Worm (Caenorhabditis elegans): Measurements from ENCODE around the gene tyr-2.
A peak's percentile ranks its signal among the peaks of the same experiment; 100 is the strongest.

Gene tyr-2

DNA sequence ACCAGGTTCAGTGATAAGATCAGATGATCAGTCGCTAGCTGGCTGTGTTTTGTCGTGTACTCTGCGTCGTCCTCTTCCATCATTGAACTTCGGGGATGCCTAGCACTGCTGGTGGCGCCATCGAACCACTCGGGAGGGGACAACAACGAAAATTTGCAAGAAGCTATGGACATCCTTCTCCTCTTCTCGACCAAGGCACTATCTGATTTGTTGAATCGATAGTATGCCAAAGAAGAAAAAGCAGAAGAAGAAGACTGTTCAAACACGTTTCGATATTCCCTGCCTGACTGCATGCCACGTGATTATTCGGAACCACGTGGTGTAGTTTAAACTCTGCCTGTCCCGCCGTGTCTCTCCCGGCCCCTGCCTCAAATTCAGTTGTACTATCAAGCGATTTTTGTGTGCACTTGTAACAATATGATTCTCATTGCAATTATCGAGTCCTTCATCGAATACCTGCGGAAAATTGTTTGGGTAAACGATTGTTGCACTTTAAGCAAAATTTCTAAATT, 24.7 kb upstream of the tyr-2 start (continued):
- peak in 1 of 2 experiments; percentile 60 for TF ChIP-seq mdl-1 (tag; optimal IDR thresholded peaks at IDR 0.05)
- TF ChIP-seq zip-4 (GFP tag; optimal IDR thresholded peaks at IDR 0.05): no peak
- TF ChIP-seq nhr-19 (GFP tag; conservative IDR thresholded peaks at IDR 0.05): peak; percentile 53
- no peak for TF ChIP-seq hpl-2 (GFP tag; optimal IDR thresholded peaks at IDR 0.05)
- no peak for TF ChIP-seq isw-1 (GFP tag; IDR thresholded peaks at IDR 0.05)
- TF ChIP-seq sox-4 (tag; optimal IDR thresholded peaks at IDR 0.05): no peak
- TF ChIP-seq skn-1 (tag; optimal IDR thresholded peaks at IDR 0.05): no peak
- TF ChIP-seq fkh-4 (tag; optimal IDR thresholded peaks at IDR 0.05; ENCODE audit: borderline replicate concordance): no peak
- TF ChIP-seq ceh-90 (tag; optimal IDR thresholded peaks at IDR 0.05): no peak
- TF ChIP-seq lsy-2 (tag; optimal IDR thresholded peaks at IDR 0.05): peak in 1 of 2 experiments; percentile 32
- TF ChIP-seq nhr-28 (tag; optimal IDR thresholded peaks at IDR 0.05): no peak
- TF ChIP-seq C34B4.2 (tag; optimal IDR thresholded peaks at IDR 0.05): no peak

- TF ChIP-seq pqm-1 (tag; optimal IDR thresholded peaks at IDR 0.05): no peak
- peak; percentile 99 for TF ChIP-seq blmp-1 (tag; optimal IDR thresholded peaks at IDR 0.05)
- no peak for TF ChIP-seq ets-5 (GFP tag; IDR thresholded peaks at IDR 0.05)
Observed at ce11 chrIII:13720190-13720741, 23.8 kb upstream of the tyr-2 start.

ce11 chrIII:13721066-13721465, 23.0 kb upstream of the tyr-2 start:
- TF ChIP-seq lin-14 (GFP tag; optimal IDR thresholded peaks at IDR 0.05) (peak; percentile 48), swsn-7 (tag; optimal IDR thresholded peaks at IDR 0.05) (no peak), nhr-84 (tag; optimal IDR thresholded peaks at IDR 0.05) (no peak), nhr-71 (tag; optimal IDR thresholded peaks at IDR 0.05) (no peak), unc-98 (GFP tag; IDR thresholded peaks at IDR 0.05) (no peak), hlh-17 (GFP tag; optimal IDR thresholded peaks at IDR 0.05; ENCODE audit: borderline replicate concordance) (no peak), nhr-11 (tag; optimal IDR thresholded peaks at IDR 0.05) (no peak), sup-37 (GFP tag; optimal IDR thresholded peaks at IDR 0.05) (no peak), xbp-1 (tag; optimal IDR thresholded peaks at IDR 0.05) (no peak), nhr-90 (tag; optimal IDR thresholded peaks at IDR 0.05; ENCODE audit: poor library complexity) (peak; percentile 7), elt-3 (tag; optimal IDR thresholded peaks at IDR 0.05) (no peak), jun-1 (tag; optimal IDR thresholded peaks at IDR 0.05) (no peak), nhr-85 (tag) (peak; percentile 71), snpc-4 (tag; optimal IDR thresholded peaks at IDR 0.05) (no peak), ceh-90 (tag; optimal IDR thresholded peaks at IDR 0.05) (no peak), nhr-76 (tag; optimal IDR thresholded peaks at IDR 0.05) (no peak), efl-1 (optimal IDR thresholded peaks at IDR 0.05) (no peak), efl-1 (GFP tag; optimal IDR thresholded peaks at IDR 0.05 in 1 of 2) (no peak), tbx-2 (tag; optimal IDR thresholded peaks at IDR 0.05) (no peak), lir-3 (tag; optimal IDR thresholded peaks at IDR 0.05; ENCODE audit: poor library complexity) (no peak), dpl-1 (GFP tag; optimal IDR thresholded peaks at IDR 0.05) (no peak), blmp-1 (tag; optimal IDR thresholded peaks at IDR 0.05) (peak; percentile 70), pag-3 (tag; optimal IDR thresholded peaks at IDR 0.05; ENCODE audit: borderline replicate concordance, insufficient read depth) (no peak), nhr-237 (tag; optimal IDR thresholded peaks at IDR 0.05) (no peak), snu-23 (GFP tag; optimal IDR thresholded peaks at IDR 0.05) (no peak), mep-1 (tag; optimal IDR thresholded peaks at IDR 0.05) (no peak), egl-13 (tag; optimal IDR thresholded peaks at IDR 0.05) (no peak), fos-1 (tag; optimal IDR thresholded peaks at IDR 0.05) (no peak), ceh-8 (GFP tag; optimal IDR thresholded peaks at IDR 0.05) (peak; percentile 18), grh-1 (GFP tag; IDR thresholded peaks at IDR 0.05) (0 out of 2 replicates have a peak, but pooled peaks have one; percentile 37)
